Fruit fly (Drosophila melanogaster): ENCODE results near the gene Root.

Root gene

DNA sequence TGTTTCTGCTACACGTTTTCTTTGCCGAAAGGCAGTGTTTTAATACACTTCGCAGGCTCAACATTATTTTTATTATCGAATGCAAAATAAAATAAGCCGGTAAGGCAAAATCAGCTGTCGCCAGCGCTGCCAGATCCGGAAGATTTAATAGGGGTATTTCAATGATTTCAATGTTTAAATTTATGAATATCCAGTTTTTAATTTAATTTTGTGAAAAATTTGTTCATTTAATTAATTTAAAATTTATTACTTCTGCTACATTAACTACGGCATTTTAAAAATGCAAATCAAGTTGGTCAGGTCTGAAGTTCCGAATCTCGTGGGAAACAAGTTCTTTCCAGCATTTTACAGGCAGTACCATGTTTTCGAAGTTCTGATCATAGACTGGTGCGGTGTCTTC is 35.8 kb downstream of the Root start, which contains the start of gene Slimp (continued):
- peak; percentile 15 for TF ChIP-seq CG10631 (GFP tag; optimal IDR thresholded peaks at IDR 0.05)
- TF ChIP-seq CG11294 (GFP tag; IDR thresholded peaks at IDR 0.05) = no peak
- no peak for TF ChIP-seq fd85E (GFP tag; optimal IDR thresholded peaks at IDR 0.05)
- TF ChIP-seq CG6792 (GFP tag; optimal IDR thresholded peaks at IDR 0.05) = no peak
- peak; percentile 3 for TF ChIP-seq Ets96B (tag; optimal IDR thresholded peaks at IDR 0.05)
- TF ChIP-seq CG6854 (GFP tag; optimal IDR thresholded peaks at IDR 0.05) = no peak
- TF ChIP-seq fd59A (GFP tag; optimal IDR thresholded peaks at IDR 0.05) = no peak
- peak; percentile 76 for TF ChIP-seq svp (GFP tag)
- peak; percentile 43 for TF ChIP-seq Met (GFP tag; optimal IDR thresholded peaks at IDR 0.05)
- peak; percentile 10 for TF ChIP-seq CG34406 (GFP tag; optimal IDR thresholded peaks at IDR 0.05)
- no peak for TF ChIP-seq dsx (GFP tag; optimal IDR thresholded peaks at IDR 0.05; ENCODE audit: poor library complexity, severe bottlenecking)
- no peak for TF ChIP-seq CG10669 (GFP tag; optimal IDR thresholded peaks at IDR 0.05)
- TF ChIP-seq OdsH (GFP tag; optimal IDR thresholded peaks at IDR 0.05) = peak; percentile 33
- TF ChIP-seq CG8119 (GFP tag; IDR thresholded peaks at IDR 0.05) = 0 out of 3 replicates have a peak, but pooled peaks have one; percentile 15
- TF ChIP-seq Eip93F (GFP tag; optimal IDR thresholded peaks at IDR 0.05) = no peak
- no peak for TF ChIP-seq fkh (GFP tag; optimal IDR thresholded peaks at IDR 0.05)
- no peak for TF ChIP-seq Hr38 (GFP tag; optimal IDR thresholded peaks at IDR 0.05)
- TF ChIP-seq Ets21C (GFP tag; optimal IDR thresholded peaks at IDR 0.05) = no peak
- TF ChIP-seq achi (GFP tag; optimal IDR thresholded peaks at IDR 0.05) = peak; percentile 26
- TF ChIP-seq dac (GFP tag; optimal IDR thresholded peaks at IDR 0.05) = no peak

DNA sequence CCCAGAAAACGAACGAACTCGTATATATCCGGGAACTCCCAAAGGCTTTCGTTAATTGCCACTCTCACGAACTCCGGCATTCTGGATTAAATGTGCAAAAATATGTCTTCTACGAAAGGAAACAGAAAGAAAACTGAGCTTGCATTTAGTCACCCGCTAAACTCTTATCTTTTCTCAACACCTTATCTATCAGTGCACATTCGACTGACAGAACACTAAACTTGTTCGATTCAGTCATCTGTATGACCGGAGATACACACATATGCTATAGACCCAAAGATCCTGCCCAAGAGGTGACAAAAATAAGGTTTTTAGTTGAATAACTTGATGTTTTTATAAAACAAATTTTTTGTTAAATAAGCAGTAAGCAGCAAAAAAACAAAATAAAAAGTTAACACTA is 37.0 kb downstream of the Root start, which contains the start of gene p38c:
TSS of gene p38c (minus strand) at position 101 of the 400 bp plus-strand sequence.
- TF ChIP-seq Lpt (GFP tag; optimal IDR thresholded peaks at IDR 0.05) (no peak), CG11294 (GFP tag; IDR thresholded peaks at IDR 0.05) (no peak), eg (GFP tag; IDR thresholded peaks at IDR 0.05) (no peak), CG7368 (GFP tag; optimal IDR thresholded peaks at IDR 0.05) (no peak), fd85E (GFP tag; optimal IDR thresholded peaks at IDR 0.05) (no peak), CG15336 (GFP tag; IDR thresholded peaks at IDR 0.05) (no peak), CG9139 (GFP tag; optimal IDR thresholded peaks at IDR 0.05) (no peak), Hr38 (GFP tag; optimal IDR thresholded peaks at IDR 0.05) (no peak), Gug (GFP tag; IDR thresholded peaks at IDR 0.05) (no peak)

DNA sequence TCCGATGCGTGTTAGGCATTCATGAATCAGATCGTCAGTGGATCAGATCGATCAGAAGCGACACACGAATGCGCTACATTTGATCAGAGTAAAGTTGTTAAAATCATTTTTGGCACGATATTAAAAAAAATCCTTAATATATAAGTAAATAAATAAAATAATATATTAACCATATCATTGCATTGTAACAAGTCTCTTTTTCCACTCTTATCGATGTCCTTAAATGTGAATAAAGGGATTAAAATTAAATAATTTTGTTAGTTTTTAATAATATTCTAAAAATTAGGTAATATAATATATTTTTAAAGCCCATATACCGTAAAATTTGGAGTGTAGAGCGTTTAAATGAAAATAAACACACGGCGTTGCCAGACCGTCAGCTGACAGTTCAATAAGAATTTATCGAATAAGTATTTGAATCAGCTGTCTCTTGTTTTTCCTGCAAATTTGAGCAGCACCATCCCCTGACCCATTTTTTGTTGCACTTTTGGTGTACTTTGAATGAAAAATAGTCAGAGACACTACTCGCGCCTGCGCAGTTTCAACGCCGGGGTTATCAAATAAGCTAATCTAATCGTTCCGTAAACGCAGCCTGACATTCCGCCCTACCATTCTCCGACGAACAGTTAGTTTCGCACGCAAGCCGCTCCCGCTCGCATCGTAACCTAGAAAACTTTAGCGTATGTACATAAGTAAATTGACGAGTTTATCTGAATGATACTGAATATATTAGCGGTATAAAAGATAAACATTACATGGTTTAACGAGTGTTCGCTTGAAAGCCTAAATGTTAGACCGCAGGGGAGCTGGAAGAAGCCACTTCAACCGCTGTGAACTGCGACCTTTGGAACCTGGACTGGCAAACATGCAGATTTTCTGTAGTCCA is 39.1 kb downstream of the Root start, which contains the start of the genes p38a and CG6178:
TSS of gene p38a (minus strand) at position 398 of the 886 bp plus-strand sequence.
TSS of gene CG6178 (plus strand) at position 424 of the 886 bp plus-strand sequence.
- TF ChIP-seq Eip75B (GFP tag; optimal IDR thresholded peaks at IDR 0.05) (peak; percentile 86), Blimp-1 (GFP tag; optimal IDR thresholded peaks at IDR 0.05) (peak; percentile 95), spab (GFP tag; optimal IDR thresholded peaks at IDR 0.05) (peak; percentile 96), CG10669 (GFP tag; optimal IDR thresholded peaks at IDR 0.05) (peak; percentile 97), fkh (GFP tag; optimal IDR thresholded peaks at IDR 0.05) (peak; percentile 86), CG1621 (tag; optimal IDR thresholded peaks at IDR 0.05) (peak; percentile 88), Lpt (GFP tag; optimal IDR thresholded peaks at IDR 0.05) (peak; percentile 96), CG6854 (GFP tag; optimal IDR thresholded peaks at IDR 0.05) (peak; percentile 95), CG7368 (GFP tag; optimal IDR thresholded peaks at IDR 0.05) (peak; percentile 95), pdm3 (GFP tag; optimal IDR thresholded peaks at IDR 0.05) (peak; percentile 89), Sox15 (GFP tag; optimal IDR thresholded peaks at IDR 0.05) (peak; percentile 94), fd85E (GFP tag; optimal IDR thresholded peaks at IDR 0.05) (peak; percentile 72), CG8319 (GFP tag; optimal IDR thresholded peaks at IDR 0.05) (peak; percentile 88), CG3032 (tag; optimal IDR thresholded peaks at IDR 0.05) (peak; percentile 99), Eip78C (GFP tag) (peak; percentile 97), Hr39 (GFP tag; optimal IDR thresholded peaks at IDR 0.05) (peak; percentile 84), CG8632 (GFP tag; optimal IDR thresholded peaks at IDR 0.05) (peak; percentile 99), Smox (GFP tag; optimal IDR thresholded peaks at IDR 0.05) (peak; percentile 82), acj6 (GFP tag; optimal IDR thresholded peaks at IDR 0.05) (peak; percentile 98), Ets96B (tag; optimal IDR thresholded peaks at IDR 0.05) (peak; percentile 99), dsx (GFP tag; optimal IDR thresholded peaks at IDR 0.05; ENCODE audit: poor library complexity, severe bottlenecking) (peak; percentile 98), dac (GFP tag; optimal IDR thresholded peaks at IDR 0.05) (peak; percentile 96), Sox14 (GFP tag; optimal IDR thresholded peaks at IDR 0.05) (peak; percentile 91), achi (GFP tag; optimal IDR thresholded peaks at IDR 0.05) (peak; percentile 99), CG11294 (GFP tag; IDR thresholded peaks at IDR 0.05) (peak; percentile 98), net (GFP tag; optimal IDR thresholded peaks at IDR 0.05) (peak; percentile 91), CG3919 (GFP tag; optimal IDR thresholded peaks at IDR 0.05) (peak; percentile 96), lz (GFP tag; optimal IDR thresholded peaks at IDR 0.05) (peak; percentile 92), CG31627 (GFP tag; optimal IDR thresholded peaks at IDR 0.05) (peak; percentile 83), Hr38 (GFP tag; optimal IDR thresholded peaks at IDR 0.05) (no peak), OdsH (GFP tag; optimal IDR thresholded peaks at IDR 0.05) (peak; percentile 98), CG34406 (GFP tag; optimal IDR thresholded peaks at IDR 0.05) (peak; percentile 99), eg (GFP tag; IDR thresholded peaks at IDR 0.05) (peak; percentile 98), Met (GFP tag; optimal IDR thresholded peaks at IDR 0.05) (peak; percentile 91)

Measured in whole organism, prepupa.